Fruit fly (Drosophila melanogaster) Kc167 (cell line): ENCODE measurements around the gene CrebA.

Experiments
- Myc ChIP-seq: fragments of >200 bp; optimal IDR thresholded peaks from 2 replicates; lab custom pipeline; 2017; ENCODE audit warnings: missing external identifiers
- Sin3A ChIP-seq: fragments of >200 bp; optimal IDR thresholded peaks from 2 replicates; lab custom pipeline; 2018; ENCODE audit warnings: missing external identifiers
- h ChIP-seq: fragments of >200 bp; optimal IDR thresholded peaks from 3 replicates; lab custom pipeline; 2018; ENCODE audit warnings: missing external identifiers
- insv ChIP-seq: fragments of >200 bp; optimal IDR thresholded peaks from 3 replicates; lab custom pipeline; 2018; ENCODE audit warnings: missing external identifiers
- psq ChIP-seq: fragments of >200 bp; optimal IDR thresholded peaks from 2 replicates; lab custom pipeline; 2017; ENCODE audit warnings: missing external identifiers
- ttk ChIP-seq: sonication (Bioruptor generic); optimal IDR thresholded peaks from 2 replicates; lab custom pipeline; 2017; ENCODE audit warnings: missing external identifiers

CrebA gene

dm6 chr3L:15599190-15599589 lies 64.0 kb downstream of the CrebA start:
- TF ChIP-seq ttk (lab: Kevin White, UChicago) = no peak
- TF ChIP-seq h = no peak
- no peak for TF ChIP-seq psq (lab: Kevin White, UChicago)
- no peak for TF ChIP-seq insv (lab: Kevin White, UChicago)
- no peak for TF ChIP-seq Myc (lab: Kevin White, UChicago)
- no peak for TF ChIP-seq Sin3A

DNA sequence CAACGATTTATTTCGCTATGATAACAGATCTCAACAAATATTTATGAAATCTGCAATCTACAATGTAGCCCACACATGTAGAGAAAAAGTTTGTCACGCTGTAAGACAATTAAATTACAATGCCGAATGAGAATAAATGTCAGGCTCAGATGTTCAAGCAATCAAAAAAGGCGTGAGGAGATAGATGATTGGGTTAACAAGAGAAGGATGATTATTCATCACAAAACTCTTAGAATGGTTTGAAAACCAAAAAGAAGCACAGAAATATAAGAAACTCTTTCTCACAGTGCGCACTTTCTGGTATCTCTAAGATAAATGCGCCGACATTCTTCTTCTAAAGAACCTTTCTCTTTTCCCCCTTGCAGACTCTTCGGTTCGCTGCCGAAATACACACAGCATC lies 64.9 kb downstream of the CrebA start:
- no peak for TF ChIP-seq Myc (lab: Kevin White, UChicago)
- TF ChIP-seq ttk (lab: Kevin White, UChicago) = no peak
- TF ChIP-seq psq (lab: Kevin White, UChicago) = no peak
- no peak for TF ChIP-seq insv (lab: Kevin White, UChicago)
- TF ChIP-seq h = no peak
